Fruit fly (Drosophila melanogaster): ENCODE results near the gene CG2841.

CG2841 gene

DNA sequence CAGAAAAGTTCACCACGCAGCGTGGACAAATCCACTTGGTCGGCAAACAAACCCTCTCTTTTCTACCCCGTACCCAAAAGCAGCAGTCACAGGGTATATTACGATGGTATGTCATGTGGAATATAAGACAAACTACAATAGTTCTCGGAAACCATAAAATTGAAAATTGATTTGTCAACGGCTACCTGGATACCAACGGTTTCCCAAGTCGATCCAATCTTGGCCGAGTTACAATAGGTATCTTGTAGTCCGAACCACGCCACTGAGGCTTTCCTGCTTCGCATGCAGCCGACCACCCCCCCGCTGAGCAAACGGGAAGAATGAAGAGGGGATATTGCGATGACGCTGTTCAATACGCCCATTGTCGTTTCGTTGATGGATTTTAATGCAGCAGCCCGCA lies 47.8 kb downstream of the CG2841 start:
- no peak for TF ChIP-seq Hr96 (GFP tag; optimal IDR thresholded peaks at IDR 0.05)
- TF ChIP-seq cic (GFP tag; optimal IDR thresholded peaks at IDR 0.05): no peak
- TF ChIP-seq kay (GFP tag; ENCODE audit: borderline replicate concordance): no peak
- no peak for TF ChIP-seq CG14711 (tag; optimal IDR thresholded peaks at IDR 0.05)
- no peak for TF ChIP-seq CG11617 (GFP tag; optimal IDR thresholded peaks at IDR 0.05)
- no peak for TF ChIP-seq CG33017 (tag; optimal IDR thresholded peaks at IDR 0.05)
- no peak for TF ChIP-seq CG7101 (tag; optimal IDR thresholded peaks at IDR 0.05)

DNA sequence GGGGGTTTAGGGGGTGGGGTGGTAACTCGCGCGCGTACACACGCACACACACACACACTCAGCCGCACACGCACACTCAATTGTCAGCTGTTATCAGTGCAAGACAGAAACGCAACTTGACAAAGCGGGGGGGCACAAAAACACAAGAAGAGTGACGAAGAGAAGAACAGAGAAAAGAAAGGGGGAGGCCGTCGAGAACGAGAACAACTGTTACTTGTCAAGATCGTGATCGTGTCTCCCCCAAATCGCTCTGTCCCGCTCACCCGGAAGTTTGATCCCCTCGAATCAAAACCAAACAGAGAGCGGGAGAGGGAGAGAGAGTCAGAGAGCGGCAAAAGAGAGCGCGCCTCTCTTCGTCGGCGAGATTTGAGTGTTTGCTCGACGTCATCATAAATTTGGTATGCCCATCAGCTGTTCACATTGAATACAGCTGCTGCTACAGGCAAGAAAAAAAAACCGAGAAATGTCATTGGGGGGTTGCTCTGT lies 48.8 kb downstream of the CG2841 start:
- TF ChIP-seq pad (GFP tag; optimal IDR thresholded peaks at IDR 0.05): peak; percentile 98
- peak; percentile 71 for TF ChIP-seq tj (GFP tag; optimal IDR thresholded peaks at IDR 0.05)
- peak; percentile 15 for TF ChIP-seq bab1 (GFP tag; optimal IDR thresholded peaks at IDR 0.05)
- TF ChIP-seq Hr96 (GFP tag; optimal IDR thresholded peaks at IDR 0.05): no peak
- TF ChIP-seq Mnt (GFP tag; optimal IDR thresholded peaks at IDR 0.05): peak; percentile 14
- TF ChIP-seq CG7101 (tag; optimal IDR thresholded peaks at IDR 0.05): peak; percentile 7
- TF ChIP-seq Clk (GFP tag; optimal IDR thresholded peaks at IDR 0.05): no peak
- no peak for TF ChIP-seq CG1620 (GFP tag; optimal IDR thresholded peaks at IDR 0.05)

DNA sequence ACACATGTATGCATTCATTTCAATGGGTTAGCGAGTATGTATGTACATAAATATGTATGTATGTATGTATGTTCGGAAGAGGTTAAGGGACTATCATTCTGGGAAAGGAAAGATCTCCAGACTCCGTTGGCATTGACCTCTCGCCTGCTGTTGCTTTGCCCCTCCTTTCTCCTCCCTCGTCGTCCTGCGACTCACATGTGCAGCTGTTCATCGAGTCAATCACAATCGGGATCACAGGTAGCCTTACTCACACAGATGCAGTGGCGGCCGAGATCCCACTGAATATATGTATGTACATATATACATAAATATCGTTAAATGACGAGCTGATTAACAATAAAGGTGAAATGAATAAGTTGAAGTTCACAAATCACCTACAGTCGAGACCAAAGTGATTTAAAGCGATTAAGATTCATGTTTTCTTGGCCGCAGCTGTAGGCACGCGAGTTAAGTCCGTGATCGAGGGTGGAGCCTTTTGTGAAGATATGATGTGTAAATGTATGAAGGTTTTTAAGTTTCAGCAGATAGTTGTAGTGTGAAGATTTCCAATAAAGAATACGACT lies 57.7 kb downstream of the CG2841 start:
- TF ChIP-seq CG1620 (GFP tag; optimal IDR thresholded peaks at IDR 0.05) (no peak), cnc (optimal IDR thresholded peaks at IDR 0.05) (no peak), Hr96 (GFP tag; optimal IDR thresholded peaks at IDR 0.05) (no peak), CG11617 (GFP tag; optimal IDR thresholded peaks at IDR 0.05) (no peak), Mnt (GFP tag; optimal IDR thresholded peaks at IDR 0.05) (no peak), tj (GFP tag; optimal IDR thresholded peaks at IDR 0.05) (no peak)

DNA sequence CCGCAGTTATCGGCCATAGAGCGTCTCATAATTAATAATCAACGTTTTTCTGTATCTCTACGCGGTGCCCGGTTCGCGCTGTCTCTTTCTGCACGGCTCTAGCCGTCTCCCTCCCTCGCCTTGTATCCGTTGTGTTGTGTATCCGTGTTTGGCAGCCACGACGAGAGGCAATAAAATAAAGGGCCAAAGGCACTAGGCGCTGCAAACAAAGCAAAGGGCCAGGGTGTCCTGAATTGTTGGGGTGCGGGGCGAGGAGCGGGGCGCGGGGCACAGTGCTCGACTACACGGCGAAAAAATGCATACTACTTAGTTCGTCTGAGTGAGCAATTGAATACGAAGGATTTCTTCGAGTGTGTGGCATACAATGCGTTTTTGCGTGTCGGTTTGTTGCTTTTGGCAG lies 58.6 kb downstream of the CG2841 start:
- TF ChIP-seq bab1 (GFP tag; optimal IDR thresholded peaks at IDR 0.05) (no peak), cic (GFP tag; optimal IDR thresholded peaks at IDR 0.05) (no peak), CG33017 (tag; optimal IDR thresholded peaks at IDR 0.05) (no peak), Crg-1 (GFP tag; optimal IDR thresholded peaks at IDR 0.05) (no peak), CG12768 (GFP tag; optimal IDR thresholded peaks at IDR 0.05) (no peak), CG7101 (tag; optimal IDR thresholded peaks at IDR 0.05) (no peak), cnc (optimal IDR thresholded peaks at IDR 0.05) (no peak), kay (GFP tag; ENCODE audit: borderline replicate concordance) (no peak), tj (GFP tag; optimal IDR thresholded peaks at IDR 0.05) (no peak), CG5204 (GFP tag; optimal IDR thresholded peaks at IDR 0.05) (no peak), Hr96 (GFP tag; optimal IDR thresholded peaks at IDR 0.05) (no peak), ovo (GFP tag; optimal IDR thresholded peaks at IDR 0.05) (no peak), pad (GFP tag; optimal IDR thresholded peaks at IDR 0.05) (no peak), CG14711 (tag; optimal IDR thresholded peaks at IDR 0.05) (no peak), toe (GFP tag; optimal IDR thresholded peaks at IDR 0.05) (no peak), CG7045 (GFP tag; optimal IDR thresholded peaks at IDR 0.05) (no peak)

DNA sequence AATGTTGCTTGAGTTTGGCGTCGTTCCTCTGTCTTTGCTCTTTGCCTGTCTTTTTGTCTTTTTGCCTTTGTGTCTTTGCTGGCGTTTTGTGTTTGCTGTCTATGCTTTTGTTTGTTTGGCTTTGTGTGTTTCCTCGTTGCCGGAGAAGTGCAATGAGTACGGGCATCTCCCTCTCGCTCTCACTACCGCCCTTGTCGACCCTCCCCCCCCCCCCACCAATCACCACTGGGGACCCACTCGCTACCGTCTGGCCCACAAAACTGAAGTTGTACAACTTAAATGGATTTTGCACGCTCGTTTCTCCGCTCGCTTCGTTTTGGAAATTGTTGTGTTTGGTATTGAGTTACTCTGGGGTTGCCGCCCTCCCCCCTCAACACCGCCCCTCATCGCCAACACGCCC lies 59.4 kb downstream of the CG2841 start:
- no peak for TF ChIP-seq ovo (GFP tag; optimal IDR thresholded peaks at IDR 0.05)
- TF ChIP-seq CG12768 (GFP tag; optimal IDR thresholded peaks at IDR 0.05): no peak
- TF ChIP-seq Clk (GFP tag; optimal IDR thresholded peaks at IDR 0.05): no peak
- no peak for TF ChIP-seq CG11617 (GFP tag; optimal IDR thresholded peaks at IDR 0.05)

DNA sequence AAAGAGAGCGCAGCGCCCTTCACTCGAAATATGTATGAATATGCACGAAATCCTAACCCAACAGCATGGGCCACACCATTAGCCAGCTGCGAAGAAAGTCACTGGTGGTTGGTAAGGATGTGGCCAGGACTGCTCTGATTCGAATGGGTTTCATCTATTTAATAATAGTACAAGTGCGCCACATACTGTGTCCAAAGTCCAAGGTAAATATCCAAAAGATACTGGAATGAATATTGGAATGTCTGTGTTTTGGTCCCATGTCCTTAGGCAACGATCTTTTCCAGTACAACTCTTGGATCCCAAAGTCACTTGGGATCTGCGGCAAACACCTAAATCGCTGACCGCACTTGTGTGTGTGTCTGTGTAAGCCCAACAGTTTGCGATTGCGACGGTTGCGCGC lies 59.8 kb downstream of the CG2841 start:
- peak; percentile 73 for TF ChIP-seq tj (GFP tag; optimal IDR thresholded peaks at IDR 0.05)
- no peak for TF ChIP-seq Crg-1 (GFP tag; optimal IDR thresholded peaks at IDR 0.05)
- no peak for TF ChIP-seq kay (GFP tag; ENCODE audit: borderline replicate concordance)
- TF ChIP-seq CG7101 (tag; optimal IDR thresholded peaks at IDR 0.05): peak; percentile 55
- no peak for TF ChIP-seq CG1620 (GFP tag; optimal IDR thresholded peaks at IDR 0.05)
- peak; percentile 51 for TF ChIP-seq pad (GFP tag; optimal IDR thresholded peaks at IDR 0.05)
- peak; percentile 50 for TF ChIP-seq CG11617 (GFP tag; optimal IDR thresholded peaks at IDR 0.05)
- no peak for TF ChIP-seq cic (GFP tag; optimal IDR thresholded peaks at IDR 0.05)
- TF ChIP-seq Mnt (GFP tag; optimal IDR thresholded peaks at IDR 0.05): peak; percentile 3
- TF ChIP-seq CG7045 (GFP tag; optimal IDR thresholded peaks at IDR 0.05): peak; percentile 54
- TF ChIP-seq cnc (optimal IDR thresholded peaks at IDR 0.05): no peak
- peak; percentile 56 for TF ChIP-seq bab1 (GFP tag; optimal IDR thresholded peaks at IDR 0.05)
- TF ChIP-seq CG5204 (GFP tag; optimal IDR thresholded peaks at IDR 0.05): no peak
- peak; percentile 31 for TF ChIP-seq CG12768 (GFP tag; optimal IDR thresholded peaks at IDR 0.05)

DNA sequence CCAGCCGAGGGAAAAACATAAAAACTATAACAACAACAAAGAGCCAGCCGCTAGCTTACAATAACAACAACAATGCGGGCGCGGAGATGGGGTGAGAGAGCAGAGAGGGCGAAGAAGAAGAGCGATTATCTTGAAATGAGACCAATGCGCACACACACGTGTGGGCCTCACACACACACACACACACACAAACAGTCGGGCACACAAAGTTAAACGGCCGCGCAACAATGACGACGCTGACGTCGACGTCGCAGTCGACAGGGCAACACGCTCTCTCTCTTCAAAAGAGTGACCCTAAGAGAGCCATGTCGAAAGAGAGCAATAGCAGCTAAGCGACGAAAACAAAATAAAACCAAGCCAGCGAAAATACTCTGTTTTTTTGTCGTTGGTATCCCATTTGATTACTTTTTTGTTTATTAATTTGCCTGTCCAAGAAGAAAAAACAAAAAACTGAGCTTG lies 60.3 kb downstream of the CG2841 start:
- peak; percentile 24 for TF ChIP-seq pad (GFP tag; optimal IDR thresholded peaks at IDR 0.05)
- no peak for TF ChIP-seq CG12768 (GFP tag; optimal IDR thresholded peaks at IDR 0.05)
- TF ChIP-seq Clk (GFP tag; optimal IDR thresholded peaks at IDR 0.05): no peak
- TF ChIP-seq CG7101 (tag; optimal IDR thresholded peaks at IDR 0.05): no peak
- no peak for TF ChIP-seq tj (GFP tag; optimal IDR thresholded peaks at IDR 0.05)
- peak; percentile 59 for TF ChIP-seq Mnt (GFP tag; optimal IDR thresholded peaks at IDR 0.05)
- TF ChIP-seq cic (GFP tag; optimal IDR thresholded peaks at IDR 0.05): peak; percentile 23
- no peak for TF ChIP-seq Hr96 (GFP tag; optimal IDR thresholded peaks at IDR 0.05)
- no peak for TF ChIP-seq kay (GFP tag; ENCODE audit: borderline replicate concordance)

Measured in whole organism, adult.